Fruit fly (Drosophila melanogaster) whole organism, prepupa: ENCODE measurements around the gene Karl.

Source experiments
- Blimp-1 ChIP-seq: fragments of 200-800 bp; sonication (Bioruptor generic); optimal IDR thresholded peaks from 3 replicates; lab custom pipeline; 2017; ENCODE audit warnings: missing biosample characterization, missing genetic modification characterization, mild to moderate bottlenecking, moderate library complexity, missing genetic modification reagents
- CG10631 ChIP-seq: fragments of 200-800 bp; sonication (Bioruptor generic); optimal IDR thresholded peaks from 2 replicates; lab custom pipeline; 2016; ENCODE audit warnings: missing biosample characterization, missing genetic modification characterization
- CG11294 ChIP-seq: fragments of 200-800 bp; sonication (Bioruptor generic); IDR thresholded peaks from 2 replicates; pipeline ENCODE4 v1.3.6; 2022; ENCODE audit warnings: missing biosample characterization, missing genetic modification characterization
- CG11762 ChIP-seq: fragments of 200-800 bp; sonication (Bioruptor generic); optimal IDR thresholded peaks from 3 replicates; lab custom pipeline; 2016; ENCODE audit warnings: missing biosample characterization, missing genetic modification characterization; ENCODE audit not compliant: insufficient read depth
- CG11902 ChIP-seq: fragments of 200-800 bp; sonication (Bioruptor generic); optimal IDR thresholded peaks from 3 replicates; lab custom pipeline; 2016; ENCODE audit warnings: missing biosample characterization, missing genetic modification characterization
- CG15336 ChIP-seq: fragments of 200-800 bp; sonication (Bioruptor generic); IDR thresholded peaks from 2 replicates; pipeline ENCODE4 v1.3.6; 2022; ENCODE audit warnings: missing biosample characterization, missing genetic modification characterization
- CG1621 ChIP-seq: fragments of 200-800 bp; sonication (Bioruptor generic); optimal IDR thresholded peaks from 3 replicates; lab custom pipeline; 2018; ENCODE audit warnings: missing biosample characterization, mild to moderate bottlenecking, missing genetic modification characterization
- CG16779 ChIP-seq: fragments of 200-800 bp; sonication (Bioruptor generic); optimal IDR thresholded peaks from 3 replicates; lab custom pipeline; 2017; ENCODE audit warnings: missing biosample characterization, mild to moderate bottlenecking, missing genetic modification characterization
- CG3032 ChIP-seq: fragments of 200-800 bp; optimal IDR thresholded peaks from 2 replicates; lab custom pipeline; 2019; ENCODE audit warnings: missing biosample characterization, mild to moderate bottlenecking, missing genetic modification characterization, moderate library complexity
- CG31627 ChIP-seq: fragments of 200-800 bp; sonication (Bioruptor generic); optimal IDR thresholded peaks from 3 replicates; lab custom pipeline; 2016; ENCODE audit warnings: missing biosample characterization, missing genetic modification characterization
- CG32006 ChIP-seq: fragments of 200-800 bp; sonication (Bioruptor generic); optimal IDR thresholded peaks from 3 replicates; lab custom pipeline; 2017; ENCODE audit warnings: missing biosample characterization, mild to moderate bottlenecking, missing genetic modification characterization
- CG3919 ChIP-seq: fragments of 200-800 bp; sonication (Bioruptor generic); optimal IDR thresholded peaks from 3 replicates; lab custom pipeline; 2016; ENCODE audit warnings: missing biosample characterization, missing genetic modification characterization
- CG4318 ChIP-seq: fragments of 200-800 bp; sonication (Bioruptor generic); optimal IDR thresholded peaks from 3 replicates; lab custom pipeline; 2017; ENCODE audit warnings: missing biosample characterization, mild to moderate bottlenecking, missing genetic modification characterization
- CG6163 ChIP-seq: fragments of 200-800 bp; sonication (Bioruptor generic); IDR thresholded peaks from 3 replicates; pipeline ENCODE4 v1.3.6; 2022; ENCODE audit warnings: missing biosample characterization, missing genetic modification characterization
- CG6276 ChIP-seq: fragments of 200-800 bp; sonication (Bioruptor generic); optimal IDR thresholded peaks from 2 replicates; lab custom pipeline; 2017; ENCODE audit warnings: missing biosample characterization, mild to moderate bottlenecking, missing genetic modification characterization
- CG6808 ChIP-seq: fragments of 200-800 bp; sonication (Bioruptor generic); optimal IDR thresholded peaks from 3 replicates; lab custom pipeline; 2017; ENCODE audit warnings: missing biosample characterization, missing genetic modification characterization, mild to moderate bottlenecking, moderate library complexity, missing genetic modification reagents
- CG6854 ChIP-seq: fragments of 200-800 bp; sonication (Bioruptor generic); optimal IDR thresholded peaks from 2 replicates; lab custom pipeline; 2017; ENCODE audit warnings: missing biosample characterization, mild to moderate bottlenecking, missing genetic modification characterization
- CG8119 ChIP-seq: fragments of 200-800 bp; sonication (Bioruptor generic); IDR thresholded peaks from 3 replicates; pipeline ENCODE4 v1.3.6; 2022; ENCODE audit warnings: missing biosample characterization, missing genetic modification characterization
- CG8319 ChIP-seq: fragments of 200-800 bp; sonication (Bioruptor generic); optimal IDR thresholded peaks from 3 replicates; lab custom pipeline; 2016; ENCODE audit warnings: missing biosample characterization, missing genetic modification characterization
- CG9139 ChIP-seq: fragments of 200-800 bp; sonication (Bioruptor generic); optimal IDR thresholded peaks from 3 replicates; lab custom pipeline; 2017; ENCODE audit warnings: missing biosample characterization, mild to moderate bottlenecking, missing genetic modification characterization
- Eip78C ChIP-seq: fragments of 200-800 bp; sonication (Bioruptor generic); peaks from one replicate; lab custom pipeline; 2016; ENCODE audit warnings: missing biosample characterization, missing genetic modification characterization
- Eip93F ChIP-seq: fragments of 200-800 bp; sonication (Bioruptor generic); optimal IDR thresholded peaks from 2 replicates; lab custom pipeline; 2016; ENCODE audit warnings: missing biosample characterization, mild to moderate bottlenecking, missing genetic modification characterization
- Ets21C ChIP-seq: fragments of 200-800 bp; sonication (Bioruptor generic); optimal IDR thresholded peaks from 3 replicates; lab custom pipeline; 2016; ENCODE audit warnings: missing biosample characterization, missing genetic modification characterization
- Ets96B ChIP-seq: fragments of 200-800 bp; optimal IDR thresholded peaks from 2 replicates; lab custom pipeline; 2019; ENCODE audit warnings: missing biosample characterization, mild to moderate bottlenecking, missing genetic modification characterization, moderate library complexity
- Gug ChIP-seq: fragments of 200-800 bp; sonication (Bioruptor generic); IDR thresholded peaks from 2 replicates; pipeline ENCODE4 v1.3.6; 2022; ENCODE audit warnings: missing biosample characterization, missing genetic modification characterization
- Hr38 ChIP-seq: sonication (Bioruptor generic); optimal IDR thresholded peaks from 2 replicates; lab custom pipeline; 2016; ENCODE audit warnings: missing biosample characterization, missing genetic modification characterization
- Hr39 ChIP-seq: fragments of 200-800 bp; sonication (Bioruptor generic); optimal IDR thresholded peaks from 2 replicates; lab custom pipeline; 2016; ENCODE audit warnings: missing biosample characterization, missing genetic modification characterization
- Hr4 ChIP-seq: fragments of 200-800 bp; sonication (Bioruptor generic); optimal IDR thresholded peaks from 3 replicates; lab custom pipeline; 2016; ENCODE audit warnings: missing biosample characterization, missing genetic modification characterization
- Lpt ChIP-seq: fragments of 200-800 bp; sonication (Bioruptor generic); optimal IDR thresholded peaks from 3 replicates; lab custom pipeline; 2016; ENCODE audit warnings: missing biosample characterization, missing genetic modification characterization
- Smox ChIP-seq: fragments of 200-800 bp; sonication (Bioruptor generic); optimal IDR thresholded peaks from 3 replicates; lab custom pipeline; 2016; ENCODE audit warnings: missing biosample characterization, missing genetic modification characterization
- Sox102F ChIP-seq: fragments of 200-800 bp; sonication (Bioruptor generic); optimal IDR thresholded peaks from 2 replicates; lab custom pipeline; 2016; ENCODE audit warnings: missing biosample characterization, mild to moderate bottlenecking, missing genetic modification characterization
- Sox14 ChIP-seq: fragments of 200-800 bp; sonication (Bioruptor generic); optimal IDR thresholded peaks from 3 replicates; lab custom pipeline; 2016; ENCODE audit warnings: missing biosample characterization, missing genetic modification characterization
- achi ChIP-seq: fragments of 200-800 bp; sonication (Bioruptor generic); optimal IDR thresholded peaks from 3 replicates; lab custom pipeline; 2016; ENCODE audit warnings: missing biosample characterization, missing genetic modification characterization
- acj6 ChIP-seq: fragments of 200-800 bp; sonication (Bioruptor generic); optimal IDR thresholded peaks from 3 replicates; lab custom pipeline; 2016; ENCODE audit warnings: missing biosample characterization, missing genetic modification characterization
- dac ChIP-seq: fragments of 200-800 bp; sonication (Bioruptor generic); optimal IDR thresholded peaks from 2 replicates; lab custom pipeline; 2017; ENCODE audit warnings: missing biosample characterization, mild to moderate bottlenecking, missing genetic modification characterization
- dsx ChIP-seq: fragments of 200-800 bp; optimal IDR thresholded peaks from 3 replicates; lab custom pipeline; 2019; ENCODE audit warnings: missing biosample characterization, mild to moderate bottlenecking, missing genetic modification characterization, moderate library complexity; ENCODE audit not compliant: poor library complexity, severe bottlenecking
- eg ChIP-seq: fragments of 200-800 bp; sonication (Bioruptor generic); IDR thresholded peaks from 3 replicates; pipeline ENCODE4 v1.3.6; 2022; ENCODE audit warnings: missing biosample characterization, missing genetic modification characterization
- esn ChIP-seq: fragments of 200-800 bp; sonication (Bioruptor generic); optimal IDR thresholded peaks from 2 replicates; lab custom pipeline; 2016; ENCODE audit warnings: missing biosample characterization, mild to moderate bottlenecking, missing genetic modification characterization, moderate library complexity
- fkh ChIP-seq: fragments of 200-800 bp; sonication (Bioruptor generic); optimal IDR thresholded peaks from 3 replicates; lab custom pipeline; 2017; ENCODE audit warnings: missing biosample characterization, mild to moderate bottlenecking, missing genetic modification characterization, moderate library complexity
- salr ChIP-seq, 2 experiments: fragments of 200-800 bp; sonication (Bioruptor generic); optimal IDR thresholded peaks; 3 replicates each; lab custom pipeline; 2016 to 2018; ENCODE audit warnings: missing biosample characterization in 2 of 2, missing genetic modification characterization in 2 of 2, mild to moderate bottlenecking in 1 of 2
- spab ChIP-seq: fragments of 200-800 bp; sonication (Bioruptor generic); optimal IDR thresholded peaks from 2 replicates; lab custom pipeline; 2017; ENCODE audit warnings: missing biosample characterization, mild to moderate bottlenecking, missing genetic modification characterization, missing genetic modification reagents
- ss ChIP-seq, 2 experiments: fragments of 200-800 bp; sonication (Bioruptor generic); optimal IDR thresholded peaks; 2 replicates in 1 of 2; 3 replicates in 1 of 2; lab custom pipeline; 2017 to 2018; ENCODE audit warnings: mild to moderate bottlenecking in 2 of 2, missing biosample characterization in 2 of 2, missing genetic modification characterization in 2 of 2, moderate library complexity in 1 of 2
- vri ChIP-seq: fragments of 200-800 bp; sonication (Bioruptor generic); optimal IDR thresholded peaks from 3 replicates; lab custom pipeline; 2016; ENCODE audit warnings: missing biosample characterization, mild to moderate bottlenecking, missing genetic modification characterization

The Karl gene

DNA sequence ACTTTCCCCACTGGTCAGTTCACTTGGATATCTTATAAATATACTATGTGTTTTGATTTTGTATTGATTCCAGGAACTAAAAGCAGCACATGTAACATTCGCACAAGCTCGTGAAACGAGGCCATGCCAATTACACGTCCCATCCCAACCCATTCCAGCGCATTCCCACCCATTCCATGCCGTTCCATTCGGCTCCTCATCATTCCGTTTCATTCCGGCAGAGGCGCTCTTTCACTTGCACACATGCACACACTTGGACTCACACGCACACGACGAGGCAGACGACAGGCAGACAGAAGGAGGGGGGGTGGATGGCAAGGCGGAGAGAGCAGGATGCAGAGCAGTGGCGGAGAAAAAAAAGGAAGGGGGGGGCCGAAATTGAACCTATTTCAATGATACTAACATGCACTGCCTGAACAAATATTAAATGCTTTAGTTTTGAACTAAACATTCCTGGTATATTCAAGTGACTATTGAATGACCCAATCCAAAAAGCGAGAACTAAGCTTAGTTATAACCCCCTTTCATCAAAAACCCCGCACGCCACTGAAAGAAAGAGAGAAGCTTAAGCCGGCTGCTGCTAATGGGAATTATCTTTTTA, 11.1 kb upstream of the Karl start (continued):
- peak; percentile 91 to 92 for TF ChIP-seq salr (GFP tag; optimal IDR thresholded peaks at IDR 0.05; lab: Kevin White, UChicago)
- TF ChIP-seq CG3032 (tag; lab: Kevin White, UChicago) = peak; percentile 94
- TF ChIP-seq CG11762 = peak; percentile 90
- peak; percentile 96 for TF ChIP-seq esn
- TF ChIP-seq fkh (GFP tag; lab: Kevin White, UChicago) = no peak
- TF ChIP-seq Smox (GFP tag; lab: Kevin White, UChicago) = peak; percentile 95
- peak; percentile 96 for TF ChIP-seq CG6854 (GFP tag; lab: Kevin White, UChicago)
- peak; percentile 95 for TF ChIP-seq Sox14 (GFP tag; lab: Kevin White, UChicago)

- TF ChIP-seq CG11294 (GFP tag; lab: Robert Waterston, UW) (no peak), Hr38 (GFP tag; lab: Kevin White, UChicago) (no peak), Sox102F (GFP tag; lab: Kevin White, UChicago) (no peak), CG6276 (GFP tag; lab: Kevin White, UChicago) (no peak), dac (GFP tag; lab: Kevin White, UChicago) (no peak), Eip78C (GFP tag; lab: Kevin White, UChicago) (peak; percentile 34), CG3919 (GFP tag; lab: Kevin White, UChicago) (peak; percentile 51), Blimp-1 (GFP tag; lab: Kevin White, UChicago) (no peak)
These were observed 8.4 kb upstream of the Karl start, which contains the start of gene dy for dm6 chrX:11778734-11779220. Gene dy, minus strand, starts transcription at chrX:11778784.

dm6 chrX:11784997-11785396, 2.2 kb upstream of the Karl start:
- TF ChIP-seq CG6276 (GFP tag; lab: Kevin White, UChicago) = peak; percentile 33
- TF ChIP-seq Hr4 (GFP tag; lab: Kevin White, UChicago) = peak; percentile 5
- TF ChIP-seq CG9139 (GFP tag; lab: Kevin White, UChicago) = peak; percentile 64
- peak; percentile 59; the same call in 2 of the 3 replicates for TF ChIP-seq CG6163 (GFP tag; lab: Robert Waterston, UW)
- no peak for TF ChIP-seq Hr39
- peak; percentile 74 for TF ChIP-seq eg (GFP tag; lab: Robert Waterston, UW)
- peak; percentile 4 for TF ChIP-seq CG32006 (GFP tag; lab: Kevin White, UChicago)
- TF ChIP-seq ss (GFP tag; optimal IDR thresholded peaks at IDR 0.05; lab: Kevin White, UChicago) = peak; percentile 53 to 76
- TF ChIP-seq Eip78C (GFP tag; lab: Kevin White, UChicago) = peak; percentile 11
- peak; percentile 65 for TF ChIP-seq CG8119
- peak; percentile 23 for TF ChIP-seq dsx (GFP tag; lab: Kevin White, UChicago)
- TF ChIP-seq Ets96B (tag; lab: Kevin White, UChicago) = peak; percentile 19
- peak; percentile 53 for TF ChIP-seq CG15336 (GFP tag; lab: Robert Waterston, UW)
- TF ChIP-seq CG6808 (GFP tag; lab: Kevin White, UChicago) = peak; percentile 63
- no peak for TF ChIP-seq achi
- TF ChIP-seq CG31627 = no peak
- peak; percentile 39 for TF ChIP-seq spab
- TF ChIP-seq CG1621 = no peak

DNA sequence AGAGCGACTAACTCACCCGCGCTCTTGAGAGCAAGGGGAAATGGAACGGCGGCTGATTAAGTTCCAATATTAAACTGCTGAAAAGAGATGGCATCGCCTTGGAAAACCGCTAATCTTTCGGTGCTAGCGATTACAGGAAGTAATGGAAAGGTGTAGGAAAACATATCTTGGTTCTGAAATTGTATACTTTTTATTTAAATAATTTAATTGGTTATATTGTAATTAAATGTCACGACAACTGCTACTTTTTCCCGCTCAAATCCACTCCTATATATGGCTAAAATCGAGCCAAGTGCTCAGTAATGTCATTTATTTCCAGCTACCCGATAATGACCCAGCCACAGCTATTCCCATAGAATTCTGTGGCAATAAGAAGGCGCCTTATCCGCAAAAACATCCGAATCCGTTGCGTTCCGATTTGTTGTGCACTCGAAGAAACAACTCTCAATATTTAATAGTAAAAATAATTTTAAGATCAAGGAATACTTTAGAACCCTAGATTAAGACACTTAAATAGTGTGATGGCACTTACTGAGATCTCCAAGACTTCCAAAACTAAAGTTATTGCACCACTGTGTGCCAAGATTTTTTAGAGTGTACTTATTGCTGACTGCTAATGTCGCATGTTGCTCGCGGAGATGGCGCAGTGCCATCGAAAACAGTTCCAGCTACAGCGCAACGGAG, 1.1 kb downstream of the Karl start:
- TF ChIP-seq Hr39 (peak; percentile 82), CG8319 (GFP tag; lab: Kevin White, UChicago) (peak; percentile 65), CG6163 (GFP tag; lab: Robert Waterston, UW) (peak; percentile 93), CG16779 (tag; lab: Kevin White, UChicago) (peak; percentile 77), CG4318 (GFP tag; lab: Kevin White, UChicago) (peak; percentile 81), Eip93F (GFP tag; lab: Kevin White, UChicago) (peak; percentile 79), eg (GFP tag; lab: Robert Waterston, UW) (peak; percentile 93), Gug (GFP tag; lab: Robert Waterston, UW) (peak; percentile 81), dsx (GFP tag; lab: Kevin White, UChicago) (peak; percentile 85), Ets21C (GFP tag; lab: Kevin White, UChicago) (peak; percentile 70), CG1621 (peak; percentile 89), CG15336 (GFP tag; lab: Robert Waterston, UW) (peak; percentile 89), CG10631 (GFP tag; lab: Kevin White, UChicago) (peak; percentile 82), acj6 (GFP tag; lab: Kevin White, UChicago) (peak; percentile 88), Lpt (GFP tag; lab: Kevin White, UChicago) (peak; percentile 77), vri (peak; percentile 68), Sox102F (GFP tag; lab: Kevin White, UChicago) (peak; percentile 88), esn (peak; percentile 87), CG11902 (GFP tag; lab: Kevin White, UChicago) (peak; percentile 66)
